Worm (Caenorhabditis elegans): ENCODE data around the gene F41E6.7.

The F41E6.7 gene

ce11 chrV:8607353-8607850 is 8.3 kb upstream of the F41E6.7 start, which contains the start of gene smk-1 (continued):
- TF ChIP-seq dmd-6 (GFP tag; IDR thresholded peaks at IDR 0.05): peak; percentile 37; the same call in 1 of the 2 replicates
- no peak for TF ChIP-seq cey-2 (tag; optimal IDR thresholded peaks at IDR 0.05; ENCODE audit: borderline replicate concordance, insufficient read depth)
- no peak for TF ChIP-seq nhr-42 (GFP tag; IDR thresholded peaks at IDR 0.05)
- no peak for TF ChIP-seq nhr-6 (tag; optimal IDR thresholded peaks at IDR 0.05)
- TF ChIP-seq Y5F2A.4 (GFP tag; optimal IDR thresholded peaks at IDR 0.05): no peak
- peak; percentile 10 for TF ChIP-seq mes-2 (tag; optimal IDR thresholded peaks at IDR 0.05; ENCODE audit: poor library complexity, severe bottlenecking)

ce11 chrV:8606099-8606696 is 7.1 kb upstream of the F41E6.7 start, which contains the start of gene vps-60:
Gene vps-60, minus strand, starts transcription at chrV:8606128.
- TF ChIP-seq fkh-10 (GFP tag; optimal IDR thresholded peaks at IDR 0.05): peak; percentile 74
- no peak for TF ChIP-seq daf-19 (GFP tag; conservative IDR thresholded peaks at IDR 0.05)
- TF ChIP-seq egl-27 (tag; optimal IDR thresholded peaks at IDR 0.05): no peak
- peak; percentile 95 for TF ChIP-seq tra-1 (GFP tag; IDR thresholded peaks at IDR 0.05)
- no peak for TF ChIP-seq ZK546.5 (tag; optimal IDR thresholded peaks at IDR 0.05)
- no peak for TF ChIP-seq ztf-11 (tag; optimal IDR thresholded peaks at IDR 0.05)
- peak; percentile 70 for TF ChIP-seq zfp-2 (tag; optimal IDR thresholded peaks at IDR 0.05)
- no peak for TF ChIP-seq D1046.2 (GFP tag; IDR thresholded peaks at IDR 0.05)
- no peak for TF ChIP-seq spr-3 (GFP tag; optimal IDR thresholded peaks at IDR 0.05)
- TF ChIP-seq sdz-12 (GFP tag; optimal IDR thresholded peaks at IDR 0.05): peak; percentile 30
- peak; percentile 99 for TF ChIP-seq aha-1 (tag)
- no peak for TF ChIP-seq ceh-82 (tag; optimal IDR thresholded peaks at IDR 0.05)
- TF ChIP-seq ceh-28 (tag; optimal IDR thresholded peaks at IDR 0.05): peak; percentile 33
- peak; percentile 76; the same call in 1 of the 2 replicates for TF ChIP-seq lin-29 (GFP tag; IDR thresholded peaks at IDR 0.05)
- peak; percentile 37 to 88 for TF ChIP-seq hif-1 (tag; optimal IDR thresholded peaks at IDR 0.05)
- peak; percentile 56 for TF ChIP-seq vab-7 (GFP tag; IDR thresholded peaks at IDR 0.05)
- TF ChIP-seq saeg-2 (GFP tag; IDR thresholded peaks at IDR 0.05): 0 out of 2 replicates have a peak, but pooled peaks have one; percentile 42
- peak; percentile 79 for TF ChIP-seq unc-130 (GFP tag; optimal IDR thresholded peaks at IDR 0.05)
- TF ChIP-seq ceh-44 (GFP tag; IDR thresholded peaks at IDR 0.05): no peak
- TF ChIP-seq set-16 (GFP tag; IDR thresholded peaks at IDR 0.05): peak; percentile 84
- TF ChIP-seq T26A8.4 (GFP tag; IDR thresholded peaks at IDR 0.05): peak; percentile 85
- peak; percentile 8 for TF ChIP-seq nhr-76 (tag; optimal IDR thresholded peaks at IDR 0.05)
- TF ChIP-seq mes-2 (tag; optimal IDR thresholded peaks at IDR 0.05; ENCODE audit: poor library complexity, severe bottlenecking): peak; percentile 91
- peak; percentile 43 to 92 for TF ChIP-seq lsy-2 (tag; optimal IDR thresholded peaks at IDR 0.05)
- TF ChIP-seq madf-9 (GFP tag; conservative IDR thresholded peaks at IDR 0.05): peak; percentile 91
- TF ChIP-seq fos-1 (tag; optimal IDR thresholded peaks at IDR 0.05): peak; percentile 22
- TF ChIP-seq gei-8 (GFP tag; optimal IDR thresholded peaks at IDR 0.05): no peak
- TF ChIP-seq unc-39 (tag; optimal IDR thresholded peaks at IDR 0.05): no peak
- TF ChIP-seq egl-43 (GFP tag; IDR thresholded peaks at IDR 0.05): peak; percentile 74; the same call in 1 of the 2 replicates
- TF ChIP-seq ama-1 (optimal IDR thresholded peaks at IDR 0.05): peak; percentile 50
- TF ChIP-seq php-3 (GFP tag; IDR thresholded peaks at IDR 0.05): 0 out of 2 replicates have a peak, but pooled peaks have one; percentile 58
- TF ChIP-seq F10B5.3 (tag; optimal IDR thresholded peaks at IDR 0.05): no peak
- TF ChIP-seq hlh-30 (tag; optimal IDR thresholded peaks at IDR 0.05; ENCODE audit: insufficient read depth): peak; percentile 93
- peak; percentile 60 for TF ChIP-seq zip-2 (tag; optimal IDR thresholded peaks at IDR 0.05)
- no peak for TF ChIP-seq R02D3.7 (tag; optimal IDR thresholded peaks at IDR 0.05)
- TF ChIP-seq spr-1 (tag; optimal IDR thresholded peaks at IDR 0.05): peak; percentile 69
- TF ChIP-seq lin-13 (GFP tag; optimal IDR thresholded peaks at IDR 0.05): peak; percentile 81
- no peak for TF ChIP-seq Y5F2A.4 (GFP tag; optimal IDR thresholded peaks at IDR 0.05)
- TF ChIP-seq lim-7 (GFP tag; IDR thresholded peaks at IDR 0.05): 0 out of 2 replicates have a peak, but pooled peaks have one; percentile 26
- peak; percentile 17 to 84 for TF ChIP-seq mdl-1 (tag; optimal IDR thresholded peaks at IDR 0.05)
- peak; percentile 21 for TF ChIP-seq cey-2 (tag; optimal IDR thresholded peaks at IDR 0.05; ENCODE audit: borderline replicate concordance, insufficient read depth)
- TF ChIP-seq lin-15B (tag; optimal IDR thresholded peaks at IDR 0.05): no peak
- TF ChIP-seq ctbp-1 (GFP tag; IDR thresholded peaks at IDR 0.05): peak; percentile 86
- TF ChIP-seq nhr-28 (tag; optimal IDR thresholded peaks at IDR 0.05): peak; percentile 82
